Fruit fly (Drosophila melanogaster) whole organism, embryonic: ENCODE measurements around the gene CG3032.

Experiments used
- CG12659 ChIP-seq: fragments of 200-800 bp; sonication (Bioruptor generic); optimal IDR thresholded peaks from 3 replicates; lab custom pipeline; 2017; ENCODE audit warnings: mild to moderate bottlenecking, missing biosample characterization, missing genetic modification reagents, missing genetic modification characterization
- CG18262 ChIP-seq: fragments of 200-800 bp; optimal IDR thresholded peaks from 3 replicates; lab custom pipeline; 2019; ENCODE audit warnings: missing biosample characterization, mild to moderate bottlenecking, missing genetic modification characterization, moderate library complexity
- CG2889 ChIP-seq: fragments of 200-800 bp; sonication (Bioruptor generic); IDR thresholded peaks from 3 replicates; pipeline ENCODE4 v1.3.6; 2022; ENCODE audit warnings: missing biosample characterization, missing genetic modification characterization
- CG8281 ChIP-seq: fragments of 200-800 bp; sonication (Bioruptor generic); optimal IDR thresholded peaks from 2 replicates; lab custom pipeline; 2018; ENCODE audit warnings: missing biosample characterization, mild to moderate bottlenecking, missing genetic modification characterization, moderate library complexity
- CG9932 ChIP-seq: fragments of 200-800 bp; sonication (Bioruptor generic); IDR thresholded peaks from 2 replicates; pipeline ENCODE4 v1.3.6; 2022; ENCODE audit warnings: missing biosample characterization, missing genetic modification characterization
- Taf1 ChIP-seq: fragments of 200-800 bp; sonication (Bioruptor generic); IDR thresholded peaks from 2 replicates; pipeline ENCODE4 v1.3.6; 2022; ENCODE audit warnings: missing biosample characterization, missing genetic modification characterization
- croc ChIP-seq: fragments of 200-800 bp; sonication (Bioruptor generic); conservative IDR thresholded peaks from 3 replicates; pipeline ENCODE4 v1.3.6; 2022; ENCODE audit warnings: missing biosample characterization, missing genetic modification characterization
- dysf ChIP-seq: fragments of 200-800 bp; sonication (Bioruptor generic); IDR thresholded peaks from 3 replicates; pipeline ENCODE4 v1.3.6; 2022; ENCODE audit warnings: missing biosample characterization, missing genetic modification characterization
- hb ChIP-seq: fragments of 200-800 bp; sonication (Bioruptor generic); IDR thresholded peaks from 3 replicates; pipeline ENCODE4 v1.3.6; 2022; ENCODE audit warnings: missing biosample characterization, missing genetic modification characterization; ENCODE audit not compliant: partially characterized antibody
- jigr1 ChIP-seq: fragments of 200-800 bp; sonication (Bioruptor generic); IDR thresholded peaks from 3 replicates; pipeline ENCODE4 v1.3.6; 2022; ENCODE audit warnings: missing biosample characterization, missing genetic modification characterization
- jumu ChIP-seq: fragments of 200-800 bp; sonication (Bioruptor generic); optimal IDR thresholded peaks from 3 replicates; lab custom pipeline; 2016; ENCODE audit warnings: missing biosample characterization, missing genetic modification characterization
- ken ChIP-seq: fragments of 200-800 bp; sonication (Bioruptor generic); IDR thresholded peaks from 3 replicates; pipeline ENCODE4 v1.3.6; 2022; ENCODE audit warnings: missing biosample characterization, missing genetic modification characterization
- sisA ChIP-seq: fragments of 200-800 bp; sonication (Bioruptor generic); IDR thresholded peaks from 2 replicates; pipeline ENCODE4 v1.3.6; 2022; ENCODE audit warnings: missing biosample characterization, missing genetic modification characterization

dm6 chrX:7008102-7009087 lies 5.3 kb downstream of the CG3032 start:
- TF ChIP-seq jumu (GFP tag; lab: Kevin White, UChicago) (no peak), CG18262 (tag; lab: Kevin White, UChicago) (no peak), CG9932 (GFP tag; lab: Robert Waterston, UW) (no peak), dysf (GFP tag; lab: Robert Waterston, UW) (no peak), sisA (GFP tag; lab: Robert Waterston, UW) (0 out of 2 replicates have a peak, but pooled peaks have one; percentile 10), croc (GFP tag; lab: Robert Waterston, UW) (no peak), ken (no peak), CG12659 (no peak), jigr1 (GFP tag; lab: Robert Waterston, UW) (no peak), hb (no peak), CG8281 (tag; lab: Kevin White, UChicago) (no peak), Taf1 (GFP tag; lab: Robert Waterston, UW) (no peak), CG2889 (GFP tag; lab: Robert Waterston, UW) (no peak)
